Worm (Caenorhabditis elegans) whole organism, L3 larva: ENCODE measurements around the gene rpn-3.

Experiments
- egl-27 ChIP-seq: sonication (generic microtip); optimal IDR thresholded peaks from 4 replicates; lab custom pipeline; 2017; ENCODE audit warnings: missing biosample characterization, missing genetic modification reagents, missing genetic modification characterization
- elt-2 ChIP-seq: sonication (generic microtip); optimal IDR thresholded peaks from 2 replicates; lab custom pipeline; 2016; ENCODE audit warnings: missing genetic modification reagents, mild to moderate bottlenecking, missing genetic modification characterization, missing compliant biosample characterization
- nhr-76 ChIP-seq: fragments of 150-350 bp; sonication (generic microtip); optimal IDR thresholded peaks from 5 replicates; lab custom pipeline; 2014; ENCODE audit warnings: missing biosample characterization, missing genetic modification characterization
- nhr-77 ChIP-seq: fragments of 150-350 bp; optimal IDR thresholded peaks from 2 replicates; lab custom pipeline; 2014; ENCODE audit warnings: missing biosample characterization, missing genetic modification characterization
- pha-4 ChIP-seq: fragments of 150-350 bp; optimal IDR thresholded peaks from 2 replicates; lab custom pipeline; 2014; ENCODE audit warnings: missing biosample characterization, missing genetic modification reagents, missing genetic modification characterization
- pqm-1 ChIP-seq: fragments of 150-350 bp; optimal IDR thresholded peaks from 2 replicates; lab custom pipeline; 2017; ENCODE audit warnings: missing biosample characterization, missing genetic modification characterization, inconsistent platforms
- skn-1 ChIP-seq: fragments of 150-350 bp; optimal IDR thresholded peaks from 2 replicates; lab custom pipeline; 2014; ENCODE audit warnings: missing biosample characterization, missing genetic modification characterization
- snpc-4 ChIP-seq: fragments of 150-350 bp; optimal IDR thresholded peaks from 2 replicates; lab custom pipeline; 2014; ENCODE audit warnings: missing biosample characterization, missing genetic modification characterization
- unc-62 ChIP-seq: fragments of 150-350 bp; sonication (generic microtip); optimal IDR thresholded peaks from 4 replicates; lab custom pipeline; 2014; ENCODE audit warnings: missing biosample characterization, missing genetic modification reagents, missing genetic modification characterization
- zag-1 ChIP-seq: fragments of 150-350 bp; optimal IDR thresholded peaks from 2 replicates; lab custom pipeline; 2014; ENCODE audit warnings: missing biosample characterization, missing genetic modification characterization
- ztf-4 ChIP-seq: fragments of 150-350 bp; optimal IDR thresholded peaks from 2 replicates; lab custom pipeline; 2014; ENCODE audit warnings: missing biosample characterization, missing genetic modification characterization

DNA sequence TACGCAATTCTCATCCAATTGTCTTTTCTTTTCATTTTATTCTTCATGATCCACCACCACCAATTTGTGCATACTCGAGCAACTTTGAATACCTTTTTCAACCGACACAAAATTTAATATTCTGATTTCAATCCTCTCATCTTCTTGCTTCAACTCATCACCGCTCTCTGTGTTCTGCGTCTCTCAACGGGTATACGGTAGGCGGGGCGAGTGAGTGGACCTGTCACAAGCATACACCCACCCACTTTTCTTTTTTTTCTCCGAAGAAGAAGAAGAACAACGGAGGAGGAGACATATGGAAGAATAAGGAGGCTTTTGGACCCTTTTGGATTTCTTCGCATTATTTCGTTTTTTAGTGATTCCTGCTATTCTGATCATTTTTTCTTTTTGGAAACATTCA lies 14.3 kb downstream of the rpn-3 start:
- TF ChIP-seq pqm-1 (tag; lab: Kevin White, UChicago) (no peak), elt-2 (no peak), pha-4 (no peak), egl-27 (tag; lab: Kevin White, UChicago) (no peak), skn-1 (no peak), ztf-4 (tag; lab: Kevin White, UChicago) (no peak), nhr-77 (tag; lab: Kevin White, UChicago) (no peak), zag-1 (no peak), nhr-76 (tag; lab: Kevin White, UChicago) (no peak), unc-62 (GFP tag; lab: Kevin White, UChicago) (no peak), snpc-4 (no peak)
